Worm (Caenorhabditis elegans) whole organism, early embryonic: ENCODE measurements around the gene sec-61.A.

ENCODE experiments used
- ama-1 ChIP-seq: fragments of 150-350 bp; optimal IDR thresholded peaks from 2 replicates; lab custom pipeline; 2014
- hmg-4 ChIP-seq: fragments of 200-800 bp; sonication (Bioruptor generic); optimal IDR thresholded peaks from 2 replicates; lab custom pipeline; 2018; ENCODE audit warnings: mild to moderate bottlenecking, missing genetic modification characterization, missing compliant biosample characterization
- sea-1 ChIP-seq: fragments of 200-800 bp; sonication (Bioruptor generic); conservative IDR thresholded peaks from 2 replicates; pipeline ENCODE4 v1.3.6; 2022; ENCODE audit warnings: missing genetic modification characterization, missing compliant biosample characterization
- tbx-37 ChIP-seq: fragments of 200-800 bp; sonication (Bioruptor generic); conservative IDR thresholded peaks from 2 replicates; pipeline ENCODE4 v1.3.6; 2022; ENCODE audit warnings: missing genetic modification reagents, missing genetic modification characterization, missing compliant biosample characterization
- tra-4 ChIP-seq: sonication (generic microtip); optimal IDR thresholded peaks from 2 replicates; lab custom pipeline; 2017; ENCODE audit warnings: missing genetic modification characterization, missing compliant biosample characterization

DNA sequence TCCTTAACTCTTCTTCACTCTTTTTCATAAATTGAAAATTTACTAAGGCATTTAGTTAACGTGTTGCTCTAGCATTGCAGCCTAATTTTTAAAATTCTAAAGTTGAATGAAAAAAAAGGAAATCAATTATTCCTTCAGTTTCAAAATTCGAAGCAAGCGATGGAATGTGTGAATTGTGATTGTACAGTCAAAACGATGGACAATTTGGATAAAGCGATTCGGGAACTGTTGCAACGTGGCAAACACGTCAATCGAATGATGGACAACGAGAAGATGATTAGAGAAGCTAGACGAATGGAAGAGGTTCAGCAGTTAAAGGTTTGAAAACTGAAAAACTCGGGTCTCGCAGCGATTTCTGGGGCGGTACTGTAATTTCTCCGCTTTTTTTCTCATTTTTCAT is 25.9 kb downstream of the sec-61.A start, which contains the start of gene Y57G11C.14:
- TF ChIP-seq tra-4 (tag; lab: Kevin White, UChicago) (no peak), sea-1 (GFP tag; lab: Robert Waterston, UW) (no peak), hmg-4 (no peak), ama-1 (no peak), tbx-37 (GFP tag; lab: Robert Waterston, UW) (no peak)
